Fruit fly (Drosophila melanogaster): Measurements from ENCODE around the gene CG9519.

DNA sequence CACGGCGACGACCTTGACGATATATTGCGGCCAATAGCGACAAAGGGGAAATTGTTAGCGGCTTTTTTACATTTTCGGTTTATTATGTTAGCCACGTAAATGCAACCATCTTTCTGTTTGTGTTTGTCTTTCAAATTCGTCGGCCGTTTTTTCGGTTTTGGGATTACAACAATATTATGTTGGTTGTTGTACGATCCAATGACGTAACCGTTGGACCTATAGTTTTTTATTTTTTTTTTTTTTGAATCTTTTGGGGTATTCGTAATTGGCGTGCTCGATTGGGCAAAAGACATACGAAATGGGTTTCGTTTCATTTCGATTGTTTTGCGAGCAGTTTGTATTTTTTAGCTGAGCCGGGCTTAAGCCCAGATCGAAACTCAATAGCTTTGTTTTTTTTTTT, 10.8 kb upstream of the CG9519 start:
- TF ChIP-seq CG31224 (GFP tag; IDR thresholded peaks at IDR 0.05) (no peak), dan (GFP tag; IDR thresholded peaks at IDR 0.05) (no peak), ci (GFP tag; IDR thresholded peaks at IDR 0.05) (no peak), Sin3A (optimal IDR thresholded peaks at IDR 0.05) (no peak), lola (GFP tag; optimal IDR thresholded peaks at IDR 0.05) (no peak), HHEX (GFP tag; optimal IDR thresholded peaks at IDR 0.05) (no peak), CG7987 (GFP tag; optimal IDR thresholded peaks at IDR 0.05) (no peak), phol (tag; optimal IDR thresholded peaks at IDR 0.05) (no peak), Hr51 (GFP tag; optimal IDR thresholded peaks at IDR 0.05) (no peak), MTF-1 (GFP tag; optimal IDR thresholded peaks at IDR 0.05; ENCODE audit: borderline replicate concordance) (no peak), pum (GFP tag; optimal IDR thresholded peaks at IDR 0.05) (no peak), h (optimal IDR thresholded peaks at IDR 0.05) (no peak), Chrac-16 (GFP tag; optimal IDR thresholded peaks at IDR 0.05) (no peak), Optix (GFP tag; IDR thresholded peaks at IDR 0.05) (no peak)

Data from whole organism, embryonic.